Worm (Caenorhabditis elegans) whole organism, dauer: ENCODE data around the gene nlp-2.

Source experiments
- unc-62 ChIP-seq: sonication (generic microtip); optimal IDR thresholded peaks from 2 replicates; lab custom pipeline; 2017; ENCODE audit warnings: missing biosample characterization, missing genetic modification reagents, missing genetic modification characterization

nlp-2 gene

ce11 chrX:2344666-2345065, at the start of gene nlp-2:
nlp-2 (minus strand) TSS chrX:2344766.
- TF ChIP-seq unc-62 (GFP tag; lab: Kevin White, UChicago): no peak

DNA sequence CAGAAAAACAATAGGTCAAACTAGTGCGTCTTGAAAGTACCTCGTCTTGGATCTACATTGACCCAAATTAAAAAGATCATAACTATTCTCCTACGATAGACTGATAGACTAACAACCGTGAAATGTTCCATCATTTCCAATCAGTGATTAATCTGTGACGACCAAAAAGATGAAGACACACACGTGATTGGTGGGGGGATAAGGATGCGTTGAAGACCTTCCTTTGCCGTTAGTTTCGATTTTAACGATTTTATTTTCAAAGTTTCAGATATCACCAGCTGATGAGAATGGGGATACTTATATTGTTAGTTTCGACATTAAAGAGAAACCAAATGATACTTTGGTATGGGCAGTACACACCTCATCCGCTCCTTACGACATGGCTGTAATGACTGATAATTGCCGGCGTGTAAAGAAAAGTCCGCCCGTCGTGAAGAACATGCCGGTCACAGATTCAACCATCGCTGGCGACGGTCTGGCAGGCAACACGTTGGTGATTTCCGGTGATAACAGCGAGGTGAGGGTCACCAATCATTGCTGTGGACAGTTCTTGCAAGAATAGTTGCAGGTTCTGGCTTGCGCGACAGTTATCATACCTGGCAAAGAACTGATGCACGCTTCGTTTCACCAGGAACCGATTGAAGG, 42.5 kb upstream of the nlp-2 start:
- no peak for TF ChIP-seq unc-62 (GFP tag; lab: Kevin White, UChicago)

DNA sequence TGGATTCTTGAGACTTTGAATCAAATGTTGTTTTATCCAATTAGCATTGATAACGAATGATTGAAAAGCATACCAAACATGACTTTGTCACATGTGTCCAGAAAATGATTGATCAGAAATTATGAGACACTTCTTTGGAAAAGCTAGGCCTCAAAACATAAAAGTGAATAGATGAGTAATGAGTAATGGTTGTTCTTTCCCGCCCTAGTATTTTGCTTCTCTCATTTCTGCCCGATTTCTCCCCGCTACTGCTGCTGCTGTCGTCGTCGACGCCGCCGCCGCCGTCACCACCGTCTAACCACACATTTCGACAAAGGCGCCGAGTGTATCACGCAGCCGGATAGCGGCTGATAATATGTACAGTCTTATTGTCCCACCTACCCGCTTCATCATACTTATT, 40.9 kb upstream of the nlp-2 start, which contains the start of gene F47G3.1:
Gene F47G3.1, plus strand, starts transcription at position 301 of the 400 bp plus-strand sequence.
- TF ChIP-seq unc-62 (GFP tag; lab: Kevin White, UChicago): no peak

ce11 chrX:2382227-2382626, 37.7 kb upstream of the nlp-2 start:
- TF ChIP-seq unc-62 (GFP tag; lab: Kevin White, UChicago): no peak

ce11 chrX:2381282-2381681, 36.7 kb upstream of the nlp-2 start, which contains the start of gene F47G3.4:
F47G3.4 (plus strand) TSS chrX:2381582.
- TF ChIP-seq unc-62 (GFP tag; lab: Kevin White, UChicago): no peak

ce11 chrX:2380818-2381217, 36.3 kb upstream of the nlp-2 start:
- TF ChIP-seq unc-62 (GFP tag; lab: Kevin White, UChicago): no peak

DNA sequence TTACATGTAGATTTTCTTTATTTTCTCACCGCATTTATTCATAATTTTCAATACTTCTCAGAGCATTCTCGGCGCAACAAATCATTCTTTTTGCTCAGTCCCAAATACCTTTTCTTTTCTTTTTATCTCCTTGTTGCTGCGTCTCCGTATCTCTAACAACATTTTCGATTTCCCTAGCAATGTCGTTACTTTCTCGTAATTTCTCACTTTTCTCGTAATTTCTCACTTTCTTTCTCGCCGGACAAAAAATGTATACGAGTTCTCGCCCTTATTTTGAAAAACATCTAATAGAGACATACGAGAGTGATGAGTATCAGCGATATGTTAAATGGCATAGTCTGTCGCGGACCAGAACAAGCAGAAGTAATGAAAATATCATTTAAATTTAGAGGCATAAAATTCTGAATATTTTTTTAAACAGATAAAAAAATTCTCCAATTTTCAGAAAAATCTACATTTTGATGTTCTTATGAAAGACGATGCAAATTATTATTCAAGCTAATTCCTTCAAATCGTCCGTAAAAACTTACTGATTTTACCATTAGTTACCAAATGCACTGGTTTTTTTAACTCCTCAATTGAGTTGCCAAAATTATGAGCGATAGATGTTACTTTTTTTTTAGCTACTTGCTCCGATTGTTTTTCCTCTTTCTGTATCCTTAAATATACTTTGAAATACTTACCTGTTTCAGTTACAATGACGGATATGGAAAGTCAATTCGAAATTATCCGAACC, 30.9 kb upstream of the nlp-2 start, which contains the start of gene F47G3.3:
Gene F47G3.3, plus strand, starts transcription at position 686 of the 736 bp plus-strand sequence.
- TF ChIP-seq unc-62 (GFP tag; lab: Kevin White, UChicago): no peak

DNA sequence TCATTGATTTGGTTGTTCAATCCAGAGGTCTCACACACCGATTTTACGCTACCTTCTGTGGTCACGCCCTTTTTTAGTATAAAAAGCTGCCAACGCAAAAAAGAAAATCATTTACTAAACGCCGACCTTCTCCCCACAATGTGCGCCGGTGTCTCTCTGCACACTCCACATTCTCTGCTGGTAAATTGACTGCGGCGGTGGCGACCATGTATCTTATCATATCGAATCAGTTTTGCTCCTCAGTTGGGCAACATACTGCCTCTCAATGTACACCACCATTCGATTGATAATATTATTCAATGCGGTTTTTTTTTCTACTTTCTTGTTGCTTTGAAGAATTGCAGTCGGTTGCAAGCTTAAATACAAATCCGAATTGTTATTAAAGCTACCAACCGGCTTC, 27.6 kb upstream of the nlp-2 start:
- no peak for TF ChIP-seq unc-62 (GFP tag; lab: Kevin White, UChicago)

DNA sequence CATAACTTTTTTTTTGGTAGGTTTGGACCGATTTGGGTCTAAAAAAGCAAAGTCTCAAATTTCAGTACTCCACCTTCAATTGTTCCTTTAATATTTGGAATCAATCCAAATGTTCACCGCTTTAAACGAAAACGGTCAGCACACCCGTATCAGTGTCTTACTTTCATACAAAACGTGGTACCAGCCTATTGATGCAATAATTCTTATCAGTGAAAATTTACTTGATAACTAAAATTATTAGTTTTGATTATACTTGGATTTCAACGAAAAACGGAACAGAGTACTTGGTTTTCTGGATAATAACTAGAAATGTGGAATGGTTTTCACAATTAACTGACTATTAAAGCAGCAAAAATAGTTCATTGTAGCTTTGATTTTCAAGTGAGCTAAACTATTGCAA, 26.1 kb upstream of the nlp-2 start:
- no peak for TF ChIP-seq unc-62 (GFP tag; lab: Kevin White, UChicago)

- TF ChIP-seq unc-62 (GFP tag; lab: Kevin White, UChicago): no peak
Observed at ce11 chrX:2369073-2369472, 24.5 kb upstream of the nlp-2 start.

ce11 chrX:2368042-2368814, 23.7 kb upstream of the nlp-2 start:
- TF ChIP-seq unc-62 (GFP tag; lab: Kevin White, UChicago): no peak

ce11 chrX:2365890-2366289, 21.3 kb upstream of the nlp-2 start, which contains the start of gene T24D8.6:
T24D8.6 (minus strand) TSS chrX:2365990.
- TF ChIP-seq unc-62 (GFP tag; lab: Kevin White, UChicago): no peak

DNA sequence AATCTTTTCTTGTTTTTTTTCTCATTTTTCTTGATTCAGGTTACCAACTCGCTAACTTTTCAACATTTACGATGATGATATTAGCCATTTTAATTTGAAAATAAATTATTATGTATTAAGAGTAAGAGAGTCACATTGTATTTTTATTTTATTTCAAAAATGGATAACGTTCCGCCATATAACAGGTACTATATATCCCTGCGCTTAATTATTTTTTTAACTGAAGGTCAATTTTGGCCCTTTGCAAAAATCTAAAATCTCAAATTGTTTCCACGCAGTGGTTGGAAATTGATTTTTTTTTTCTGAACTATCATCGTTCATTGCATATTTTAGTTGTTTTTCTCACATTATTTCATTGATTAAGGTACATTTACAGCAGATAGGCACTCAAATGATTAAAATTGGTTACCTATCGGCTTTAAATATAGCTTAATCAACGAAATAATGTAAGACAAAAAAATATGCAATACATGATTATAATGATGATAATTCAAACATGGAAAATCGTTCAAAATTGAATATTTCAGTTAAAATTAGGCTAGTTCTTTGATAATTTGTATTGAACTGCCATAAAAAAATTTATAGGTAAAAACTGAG, 20.2 kb upstream of the nlp-2 start:
- TF ChIP-seq unc-62 (GFP tag; lab: Kevin White, UChicago): no peak

DNA sequence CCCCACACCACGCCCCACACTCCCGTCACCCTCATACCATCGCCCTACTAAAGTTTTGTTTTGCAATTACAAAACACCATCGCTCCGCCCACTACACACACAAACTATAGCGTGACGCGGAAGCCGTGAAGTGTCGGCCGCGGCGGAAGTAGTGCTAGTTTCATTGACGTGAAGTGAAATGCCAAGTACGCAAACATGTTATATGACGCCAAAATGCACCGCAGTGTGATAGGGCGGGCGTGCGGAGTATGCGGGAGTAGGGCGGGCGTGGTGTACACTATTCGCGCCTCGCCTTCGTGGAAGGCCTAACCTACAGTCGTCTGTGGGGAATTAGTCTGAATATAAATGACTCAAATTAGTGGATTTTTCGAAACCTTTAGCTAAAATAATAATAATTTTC, 18.3 kb upstream of the nlp-2 start:
- no peak for TF ChIP-seq unc-62 (GFP tag; lab: Kevin White, UChicago)

ce11 chrX:2359797-2360196, 15.2 kb upstream of the nlp-2 start, which contains the start of gene lgc-40:
lgc-40 (plus strand) TSS chrX:2360097.
- no peak for TF ChIP-seq unc-62 (GFP tag; lab: Kevin White, UChicago)
